Fruit fly (Drosophila melanogaster) whole organism, embryonic: Measurements from ENCODE around the gene Lcp65Ag2.

Experiments used
- CG10959 ChIP-seq: fragments of 200-800 bp; sonication (Bioruptor generic); IDR thresholded peaks from 2 replicates; pipeline ENCODE4 v1.3.6; 2022; ENCODE audit warnings: missing biosample characterization, missing genetic modification characterization
- CG10979 ChIP-seq: fragments of 200-800 bp; sonication (Bioruptor generic); optimal IDR thresholded peaks from 2 replicates; lab custom pipeline; 2018; ENCODE audit warnings: missing biosample characterization, mild to moderate bottlenecking, missing genetic modification characterization, moderate library complexity
- CG11504 ChIP-seq: fragments of 200-800 bp; sonication (Bioruptor generic); optimal IDR thresholded peaks from 3 replicates; lab custom pipeline; 2019; ENCODE audit warnings: missing biosample characterization, mild to moderate bottlenecking, missing genetic modification characterization, moderate library complexity
- CG12391 ChIP-seq: fragments of 200-800 bp; sonication (Bioruptor generic); optimal IDR thresholded peaks from 3 replicates; lab custom pipeline; 2018; ENCODE audit warnings: missing biosample characterization, mild to moderate bottlenecking, missing genetic modification characterization, moderate library complexity
- CG13424 ChIP-seq: fragments of 200-800 bp; sonication (Bioruptor generic); optimal IDR thresholded peaks from 2 replicates; lab custom pipeline; 2019; ENCODE audit warnings: missing biosample characterization, mild to moderate bottlenecking, missing genetic modification characterization, moderate library complexity
- CG14710 ChIP-seq: fragments of 200-800 bp; sonication (Bioruptor generic); optimal IDR thresholded peaks from 3 replicates; lab custom pipeline; 2019; ENCODE audit warnings: missing biosample characterization, mild to moderate bottlenecking, missing genetic modification characterization, moderate library complexity
- CG1603 ChIP-seq: fragments of 200-800 bp; sonication (Bioruptor generic); optimal IDR thresholded peaks from 2 replicates; lab custom pipeline; 2019; ENCODE audit warnings: missing biosample characterization, mild to moderate bottlenecking, missing genetic modification characterization, moderate library complexity
- CG17612 ChIP-seq: fragments of 200-800 bp; sonication (Bioruptor generic); IDR thresholded peaks from 2 replicates; pipeline ENCODE4 v1.3.6; 2022; ENCODE audit warnings: missing biosample characterization, missing genetic modification characterization
- CG18262 ChIP-seq: fragments of 200-800 bp; optimal IDR thresholded peaks from 3 replicates; lab custom pipeline; 2019; ENCODE audit warnings: missing biosample characterization, mild to moderate bottlenecking, missing genetic modification characterization, moderate library complexity
- CG31365 ChIP-seq: fragments of 200-800 bp; sonication (Bioruptor generic); optimal IDR thresholded peaks from 2 replicates; lab custom pipeline; 2018; ENCODE audit warnings: missing biosample characterization, mild to moderate bottlenecking, missing genetic modification characterization
- CG4360 ChIP-seq: fragments of 200-800 bp; sonication (Bioruptor generic); IDR thresholded peaks from 2 replicates; pipeline ENCODE4 v1.3.6; 2022; ENCODE audit warnings: missing biosample characterization, missing genetic modification characterization
- CG4617 ChIP-seq: fragments of 200-800 bp; sonication (Bioruptor generic); optimal IDR thresholded peaks from 3 replicates; lab custom pipeline; 2016; ENCODE audit warnings: missing biosample characterization, missing genetic modification characterization, borderline replicate concordance
- CG8089 ChIP-seq: fragments of 200-800 bp; sonication (Bioruptor generic); optimal IDR thresholded peaks from 3 replicates; lab custom pipeline; 2016; ENCODE audit warnings: missing biosample characterization, missing genetic modification characterization
- CG8478 ChIP-seq: fragments of >200 bp; optimal IDR thresholded peaks from 2 replicates; lab custom pipeline; 2018
- Ets65A ChIP-seq: fragments of 200-800 bp; sonication (Bioruptor generic); peaks from one replicate; lab custom pipeline; 2016; ENCODE audit warnings: missing biosample characterization, missing genetic modification characterization
- Lhr ChIP-seq: fragments of 200-800 bp; sonication (Bioruptor generic); optimal IDR thresholded peaks from 3 replicates; lab custom pipeline; 2017; ENCODE audit warnings: mild to moderate bottlenecking, missing biosample characterization, missing genetic modification reagents, missing genetic modification characterization
- Mrtf ChIP-seq: fragments of 200-800 bp; sonication (Bioruptor generic); IDR thresholded peaks from 3 replicates; pipeline ENCODE4 v1.3.6; 2022; ENCODE audit warnings: missing biosample characterization, missing genetic modification characterization
- Rx ChIP-seq: fragments of 200-800 bp; sonication (Bioruptor generic); IDR thresholded peaks from 2 replicates; pipeline ENCODE4 v1.3.6; 2022; ENCODE audit warnings: missing biosample characterization, missing genetic modification characterization
- ash1 ChIP-seq: fragments of 200-800 bp; sonication (Bioruptor generic); optimal IDR thresholded peaks from 2 replicates; lab custom pipeline; 2018; ENCODE audit warnings: missing biosample characterization, mild to moderate bottlenecking, missing genetic modification characterization
- bigmax ChIP-seq: fragments of 200-800 bp; sonication (Bioruptor generic); optimal IDR thresholded peaks from 2 replicates; lab custom pipeline; 2018; ENCODE audit warnings: missing biosample characterization, mild to moderate bottlenecking, missing genetic modification characterization
- crol ChIP-seq: fragments of 200-800 bp; sonication (Bioruptor generic); IDR thresholded peaks from 2 replicates; pipeline ENCODE4 v1.3.6; 2022; ENCODE audit warnings: missing biosample characterization, missing genetic modification characterization
- crp ChIP-seq, 2 experiments: fragments of 200-800 bp; sonication (Bioruptor generic); optimal IDR thresholded peaks; 2 replicates in 1 of 2; 3 replicates in 1 of 2; lab custom pipeline; 2017; ENCODE audit warnings: missing biosample characterization in 2 of 2, missing genetic modification characterization in 2 of 2, mild to moderate bottlenecking in 1 of 2, moderate library complexity in 1 of 2
- cwo ChIP-seq: fragments of 200-800 bp; sonication (Bioruptor generic); optimal IDR thresholded peaks from 3 replicates; lab custom pipeline; 2017; ENCODE audit warnings: missing biosample characterization, missing genetic modification characterization, mild to moderate bottlenecking, moderate library complexity, missing genetic modification reagents
- dmrt11E ChIP-seq: fragments of 200-800 bp; sonication (Bioruptor generic); optimal IDR thresholded peaks from 3 replicates; lab custom pipeline; 2018; ENCODE audit warnings: missing biosample characterization, mild to moderate bottlenecking, missing genetic modification characterization, moderate library complexity
- dysf ChIP-seq: fragments of 200-800 bp; sonication (Bioruptor generic); IDR thresholded peaks from 3 replicates; pipeline ENCODE4 v1.3.6; 2022; ENCODE audit warnings: missing biosample characterization, missing genetic modification characterization
- fu2 ChIP-seq: fragments of 200-800 bp; sonication (Bioruptor generic); optimal IDR thresholded peaks from 2 replicates; lab custom pipeline; 2016; ENCODE audit warnings: missing biosample characterization, missing genetic modification characterization
- gce ChIP-seq: fragments of 200-800 bp; sonication (Bioruptor generic); IDR thresholded peaks from 3 replicates; pipeline ENCODE4 v1.3.6; 2022; ENCODE audit warnings: missing biosample characterization, missing genetic modification characterization
- gem ChIP-seq: fragments of 200-800 bp; sonication (Bioruptor generic); optimal IDR thresholded peaks from 2 replicates; lab custom pipeline; 2019; ENCODE audit warnings: missing biosample characterization, mild to moderate bottlenecking, missing genetic modification characterization, moderate library complexity
- gsb-n ChIP-seq: fragments of 200-800 bp; sonication (Bioruptor generic); optimal IDR thresholded peaks from 3 replicates; lab custom pipeline; 2018; ENCODE audit warnings: missing biosample characterization, mild to moderate bottlenecking, missing genetic modification characterization
- kni ChIP-seq: fragments of 200-800 bp; sonication (Bioruptor generic); optimal IDR thresholded peaks from 3 replicates; lab custom pipeline; 2017; ENCODE audit warnings: mild to moderate bottlenecking, missing biosample characterization, missing genetic modification reagents, missing genetic modification characterization
- lab ChIP-seq: fragments of 200-800 bp; sonication (Bioruptor generic); optimal IDR thresholded peaks from 3 replicates; lab custom pipeline; 2017; ENCODE audit warnings: missing biosample characterization, missing genetic modification characterization, mild to moderate bottlenecking, moderate library complexity, missing genetic modification reagents
- lola ChIP-seq, 3 experiments: fragments of >200 bp in 2 of 3; fragments of 200-800 bp in 1 of 3; sonication (Bioruptor generic) in 1 of 3; optimal IDR thresholded peaks; 2 replicates each; lab custom pipeline; 2017 to 2019; ENCODE audit warnings: missing biosample characterization in 3 of 3, missing genetic modification characterization in 3 of 3, mild to moderate bottlenecking in 1 of 3, moderate library complexity in 1 of 3
- nerfin-1 ChIP-seq: fragments of 200-800 bp; sonication (Bioruptor generic); optimal IDR thresholded peaks from 3 replicates; lab custom pipeline; 2019; ENCODE audit warnings: missing biosample characterization, mild to moderate bottlenecking, missing genetic modification characterization, moderate library complexity
- nerfin-2 ChIP-seq: fragments of 200-800 bp; sonication (Bioruptor generic); IDR thresholded peaks from 2 replicates; pipeline ENCODE4 v1.3.6; 2022; ENCODE audit warnings: missing biosample characterization, missing genetic modification characterization; ENCODE audit not compliant: partially characterized antibody
- nmo ChIP-seq: fragments of 200-800 bp; sonication (Bioruptor generic); optimal IDR thresholded peaks from 2 replicates; lab custom pipeline; 2018; ENCODE audit warnings: missing biosample characterization, mild to moderate bottlenecking, missing genetic modification characterization, moderate library complexity
- oc ChIP-seq: fragments of 200-800 bp; sonication (Bioruptor generic); optimal IDR thresholded peaks from 2 replicates; lab custom pipeline; 2018; ENCODE audit warnings: missing biosample characterization, mild to moderate bottlenecking, missing genetic modification characterization, moderate library complexity
- prd ChIP-seq, 3 experiments: fragments of >200 bp in 2 of 3; fragments of 200-800 bp in 1 of 3; sonication (Bioruptor generic) in 1 of 3; optimal IDR thresholded peaks in 2 of 3; IDR thresholded peaks in 1 of 3; 2 replicates in 2 of 3; 3 replicates in 1 of 3; pipeline versions ENCODE4 v1.3.6 to Lab custom; 2017 to 2022; ENCODE audit warnings: missing biosample characterization in 1 of 3, missing genetic modification characterization in 1 of 3
- pros ChIP-seq: fragments of 200-800 bp; sonication (Bioruptor generic); optimal IDR thresholded peaks from 3 replicates; lab custom pipeline; 2019; ENCODE audit warnings: missing biosample characterization, mild to moderate bottlenecking, missing genetic modification characterization, moderate library complexity
- psq ChIP-seq: fragments of 200-800 bp; sonication (Bioruptor generic); optimal IDR thresholded peaks from 2 replicates; lab custom pipeline; 2017; ENCODE audit warnings: missing biosample characterization, missing genetic modification characterization
- row ChIP-seq: fragments of 200-800 bp; sonication (Bioruptor generic); IDR thresholded peaks from 3 replicates; pipeline ENCODE4 v1.3.6; 2022; ENCODE audit warnings: missing biosample characterization, missing genetic modification characterization
- sna ChIP-seq: fragments of 200-800 bp; sonication (Bioruptor generic); IDR thresholded peaks from 2 replicates; pipeline ENCODE4 v1.3.6; 2022; ENCODE audit warnings: missing biosample characterization, missing genetic modification characterization; ENCODE audit not compliant: partially characterized antibody
- sr ChIP-seq: fragments of 200-800 bp; sonication (Bioruptor generic); IDR thresholded peaks from 3 replicates; pipeline ENCODE4 v1.3.6; 2022; ENCODE audit warnings: missing biosample characterization, missing genetic modification characterization
- ttk ChIP-seq: fragments of 200-800 bp; sonication (Bioruptor generic); IDR thresholded peaks from 2 replicates; pipeline ENCODE4 v2.1.2; 2022; ENCODE audit warnings: missing biosample characterization, missing genetic modification characterization
- tup ChIP-seq: fragments of 200-800 bp; sonication (Bioruptor generic); optimal IDR thresholded peaks from 2 replicates; lab custom pipeline; 2016; ENCODE audit warnings: missing biosample characterization, mild to moderate bottlenecking, missing genetic modification characterization, moderate library complexity

Gene Lcp65Ag2

dm6 chr3L:6173826-6174255, 40.4 kb upstream of the Lcp65Ag2 start, which contains the start of the genes fmt and CG7376 (continued):
- no peak for TF ChIP-seq lab (GFP tag; lab: Kevin White, UChicago)
- TF ChIP-seq CG31365 (tag; lab: Kevin White, UChicago) = no peak
- TF ChIP-seq Lhr (GFP tag; lab: Kevin White, UChicago) = peak; percentile 29
- TF ChIP-seq, all 482 proteins: peak for 92

DNA sequence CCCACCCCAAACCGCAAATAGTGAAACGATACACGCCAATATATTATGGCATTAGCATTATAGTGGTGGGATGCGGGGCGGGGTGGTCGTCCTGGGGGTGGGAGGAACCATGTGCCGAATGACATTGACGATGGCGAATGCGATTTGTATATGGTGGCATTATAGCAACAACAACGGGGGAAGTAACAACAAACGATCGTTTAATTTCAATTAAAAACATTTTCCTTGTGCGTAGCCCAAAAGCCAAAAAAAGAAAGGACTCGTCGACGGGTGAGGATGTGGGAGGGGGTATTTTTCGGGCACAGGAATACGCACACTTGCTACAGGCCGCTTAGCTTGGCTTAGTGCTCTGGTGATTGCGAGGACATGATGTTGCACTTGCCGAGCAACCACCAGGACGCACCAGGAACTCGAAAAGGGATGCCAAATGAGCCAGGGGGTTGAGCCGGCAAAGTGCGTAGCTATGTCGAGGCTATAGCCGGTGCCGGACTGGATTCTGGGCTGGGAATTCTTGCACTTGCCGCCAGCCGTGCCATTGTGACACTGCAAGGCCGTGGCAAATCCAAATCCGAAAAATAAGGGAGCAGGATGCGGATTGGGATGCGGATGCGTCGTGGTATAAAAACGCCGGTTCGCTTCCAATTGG, 29.2 kb upstream of the Lcp65Ag2 start, which contains the start of gene Prdm13:
Gene Prdm13, plus strand, starts transcription at position 645 of the 646 bp plus-strand sequence.
- TF ChIP-seq CG4360 (GFP tag; lab: Robert Waterston, UW) (peak; percentile 52; the same call in 1 of the 2 replicates), ttk (GFP tag; lab: Robert Waterston, UW) (no peak), pros (GFP tag; lab: Kevin White, UChicago) (peak; percentile 72), nerfin-1 (tag; lab: Kevin White, UChicago) (peak; percentile 95), nerfin-2 (peak; percentile 21; the same call in 1 of the 2 replicates), ash1 (GFP tag; lab: Kevin White, UChicago) (no peak), oc (tag; lab: Kevin White, UChicago) (peak; percentile 77), gsb-n (tag; lab: Kevin White, UChicago) (peak; percentile 50), crol (GFP tag; lab: Robert Waterston, UW) (peak; percentile 27; the same call in 1 of the 2 replicates)

DNA sequence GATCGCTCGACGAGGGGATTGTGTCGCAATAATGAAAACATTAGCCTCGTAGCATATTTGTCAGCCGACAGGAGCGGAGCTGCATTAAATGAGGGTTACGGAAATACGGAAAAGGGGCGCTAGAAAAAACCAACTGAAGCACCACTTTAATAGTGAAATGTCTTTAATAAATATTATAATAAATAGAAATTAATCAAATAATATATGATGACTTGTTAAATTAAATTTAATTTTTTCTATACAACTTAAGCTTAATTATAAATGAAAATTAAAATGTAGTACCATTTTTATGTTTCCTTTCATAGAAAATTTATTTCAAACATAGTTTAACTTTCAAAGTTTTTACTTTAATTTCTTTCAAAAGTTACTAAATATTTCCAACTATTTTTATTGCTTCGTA, 28.6 kb upstream of the Lcp65Ag2 start:
- TF ChIP-seq CG14710 (tag; lab: Kevin White, UChicago) (no peak), gce (GFP tag; lab: Robert Waterston, UW) (no peak), CG4617 (GFP tag; lab: Kevin White, UChicago) (no peak), CG17612 (GFP tag; lab: Robert Waterston, UW) (no peak), gem (tag; lab: Kevin White, UChicago) (no peak), ttk (GFP tag; lab: Robert Waterston, UW) (no peak), dysf (GFP tag; lab: Robert Waterston, UW) (no peak), kni (GFP tag; lab: Kevin White, UChicago) (no peak), gsb-n (tag; lab: Kevin White, UChicago) (peak; percentile 58), lola (GFP tag; optimal IDR thresholded peaks at IDR 0.05; lab: Kevin White, UChicago) (peak in 1 of 3 experiments; percentile 71), CG10979 (tag; lab: Kevin White, UChicago) (peak; percentile 37), sr (no peak), nmo (GFP tag; lab: Kevin White, UChicago) (peak; percentile 46), CG12391 (tag; lab: Kevin White, UChicago) (peak; percentile 28), tup (no peak), CG1603 (no peak), CG8089 (GFP tag; lab: Kevin White, UChicago) (no peak), sna (GFP tag; lab: Robert Waterston, UW) (no peak), CG11504 (no peak), prd (optimal IDR thresholded peaks at IDR 0.05; lab: Kevin White, UChicago) (no peak), prd (GFP tag; IDR thresholded peaks at IDR 0.05; lab: Robert Waterston, UW) (0 out of 3 replicates have a peak, but pooled peaks have one; percentile 11), CG8478 (lab: Kevin White, UChicago) (no peak), row (GFP tag; lab: Robert Waterston, UW) (peak; percentile 39; the same call in 2 of the 3 replicates), Ets65A (GFP tag; lab: Kevin White, UChicago) (peak; percentile 65), Mrtf (GFP tag; lab: Robert Waterston, UW) (0 out of 3 replicates have a peak, but pooled peaks have one; percentile 36), crp (GFP tag; optimal IDR thresholded peaks at IDR 0.05; lab: Kevin White, UChicago) (no peak), cwo (GFP tag; lab: Kevin White, UChicago) (no peak), dmrt11E (tag; lab: Kevin White, UChicago) (peak; percentile 63), psq (GFP tag; lab: Kevin White, UChicago) (no peak), CG13424 (tag; lab: Kevin White, UChicago) (peak; percentile 20), Rx (no peak), CG18262 (tag; lab: Kevin White, UChicago) (peak; percentile 69), bigmax (GFP tag; lab: Kevin White, UChicago) (no peak), CG10959 (GFP tag; lab: Robert Waterston, UW) (no peak), fu2 (GFP tag; lab: Kevin White, UChicago) (no peak)
